Worm (Caenorhabditis elegans) whole organism, L1 larva: ENCODE data around the gene col-160.

Source experiments
- C16A3.4 ChIP-seq: fragments of 150-350 bp; optimal IDR thresholded peaks from 2 replicates; lab custom pipeline; 2014; ENCODE audit warnings: missing biosample characterization, missing genetic modification characterization
- alr-1 ChIP-seq: fragments of 200-800 bp; sonication (Bioruptor generic); optimal IDR thresholded peaks from 2 replicates; lab custom pipeline; 2018; ENCODE audit warnings: borderline replicate concordance, mild to moderate bottlenecking, missing genetic modification characterization, missing compliant biosample characterization
- aly-2 ChIP-seq: fragments of 150-350 bp; optimal IDR thresholded peaks from 2 replicates; lab custom pipeline; 2014; ENCODE audit warnings: missing biosample characterization, missing genetic modification characterization
- blmp-1 ChIP-seq: fragments of 150-350 bp; optimal IDR thresholded peaks from 2 replicates; lab custom pipeline; 2014; ENCODE audit warnings: missing biosample characterization, missing genetic modification characterization
- ceh-90 ChIP-seq: sonication (generic microtip); optimal IDR thresholded peaks from 2 replicates; lab custom pipeline; 2016; ENCODE audit warnings: missing genetic modification characterization, missing compliant biosample characterization
- dpl-1 ChIP-seq, 3 experiments: fragments of 150-350 bp in 2 of 3; sonication (generic microtip) in 1 of 3; optimal IDR thresholded peaks; 2 replicates each; lab custom pipeline; 2014 to 2017; ENCODE audit warnings: missing biosample characterization in 3 of 3, missing genetic modification characterization in 3 of 3, missing genetic modification reagents in 3 of 3
- dsc-1 ChIP-seq: sonication (generic microtip); optimal IDR thresholded peaks from 2 replicates; lab custom pipeline; 2016; ENCODE audit warnings: mild to moderate bottlenecking, missing genetic modification characterization, missing compliant biosample characterization
- efl-1 ChIP-seq, 4 experiments: fragments of 150-350 bp; optimal IDR thresholded peaks in 3 of 4; peaks in 1 of 4; 1 replicate in 1 of 4; 2 replicates in 3 of 4; lab custom pipeline; 2014; ENCODE audit warnings: missing biosample characterization in 2 of 4, missing genetic modification characterization in 2 of 4, missing genetic modification reagents in 2 of 4
- egl-13 ChIP-seq: sonication (generic microtip); optimal IDR thresholded peaks from 2 replicates; lab custom pipeline; 2016; ENCODE audit warnings: missing genotype, missing genetic modification reagents, missing genetic modification characterization, missing compliant biosample characterization
- elt-2 ChIP-seq: sonication (generic microtip); optimal IDR thresholded peaks from 2 replicates; lab custom pipeline; 2016; ENCODE audit warnings: missing genetic modification characterization, mild to moderate bottlenecking, inconsistent platforms, missing compliant biosample characterization, missing genetic modification reagents
- elt-3 ChIP-seq, 6 experiments: fragments of 150-350 bp in 1 of 6; sonication (generic microtip); optimal IDR thresholded peaks; 2 replicates each; lab custom pipeline; 2017 to 2018; ENCODE audit warnings: missing biosample characterization in 6 of 6, missing genetic modification characterization in 6 of 6, inconsistent platforms in 1 of 6
- fkh-10 ChIP-seq: sonication (generic microtip); optimal IDR thresholded peaks from 2 replicates; lab custom pipeline; 2017; ENCODE audit warnings: missing biosample characterization, missing genetic modification reagents, missing genetic modification characterization
- jun-1 ChIP-seq: fragments of 150-350 bp; optimal IDR thresholded peaks from 2 replicates; lab custom pipeline; 2014; ENCODE audit warnings: missing biosample characterization, missing genetic modification reagents, missing genetic modification characterization
- lin-13 ChIP-seq: fragments of 150-350 bp; optimal IDR thresholded peaks from 2 replicates; lab custom pipeline; 2014; ENCODE audit warnings: missing biosample characterization, missing genetic modification reagents, missing genetic modification characterization
- lin-14 ChIP-seq: fragments of 200-800 bp; sonication (Bioruptor generic); optimal IDR thresholded peaks from 2 replicates; lab custom pipeline; 2018; ENCODE audit warnings: mild to moderate bottlenecking, missing genetic modification characterization, moderate library complexity, missing compliant biosample characterization
- lin-15B ChIP-seq: fragments of 150-350 bp; sonication (generic microtip); optimal IDR thresholded peaks from 3 replicates; lab custom pipeline; 2014; ENCODE audit warnings: missing biosample characterization, missing genetic modification characterization
- lin-35 ChIP-seq, 2 experiments: fragments of 150-350 bp; optimal IDR thresholded peaks; 2 replicates each; lab custom pipeline; 2014; ENCODE audit warnings: missing biosample characterization in 2 of 2, missing genetic modification characterization in 2 of 2, missing genetic modification reagents in 2 of 2
- lin-39 ChIP-seq: fragments of 150-350 bp; optimal IDR thresholded peaks from 2 replicates; lab custom pipeline; 2014; ENCODE audit warnings: missing biosample characterization, missing genetic modification reagents, missing genetic modification characterization
- lsy-2 ChIP-seq, 2 experiments: fragments of 150-350 bp; optimal IDR thresholded peaks; 2 replicates each; lab custom pipeline; 2014; ENCODE audit warnings: missing biosample characterization in 2 of 2, missing genetic modification characterization in 2 of 2
- mab-9 ChIP-seq: fragments of 200-800 bp; sonication (Bioruptor generic); IDR thresholded peaks from 2 replicates; pipeline ENCODE4 v1.3.6; 2022; ENCODE audit warnings: missing genetic modification reagents, missing genetic modification characterization, missing compliant biosample characterization
- nhr-11 ChIP-seq: fragments of 150-350 bp; optimal IDR thresholded peaks from 2 replicates; lab custom pipeline; 2014; ENCODE audit warnings: missing biosample characterization, missing genetic modification characterization
- nhr-12 ChIP-seq: sonication (generic microtip); optimal IDR thresholded peaks from 2 replicates; lab custom pipeline; 2017; ENCODE audit warnings: missing biosample characterization, missing genetic modification characterization
- nhr-19 ChIP-seq: fragments of 200-800 bp; sonication (Bioruptor generic); conservative IDR thresholded peaks from 2 replicates; pipeline ENCODE4 v1.3.6; 2022; ENCODE audit warnings: missing genetic modification characterization, missing compliant biosample characterization
- nhr-20 ChIP-seq: sonication (generic microtip); optimal IDR thresholded peaks from 2 replicates; lab custom pipeline; 2016; ENCODE audit warnings: mild to moderate bottlenecking, missing genetic modification characterization, missing compliant biosample characterization
- nhr-47 ChIP-seq: sonication (generic microtip); optimal IDR thresholded peaks from 2 replicates; lab custom pipeline; 2016; ENCODE audit warnings: mild to moderate bottlenecking, missing genetic modification characterization, moderate library complexity, missing compliant biosample characterization
- nhr-85 ChIP-seq: sonication (generic microtip); peaks from one replicate; lab custom pipeline; 2016; ENCODE audit warnings: missing genetic modification characterization, inconsistent platforms, missing compliant biosample characterization
- nhr-90 ChIP-seq: sonication (generic microtip); optimal IDR thresholded peaks from 2 replicates; lab custom pipeline; 2016; ENCODE audit warnings: mild to moderate bottlenecking, missing genetic modification characterization, missing compliant biosample characterization; ENCODE audit not compliant: poor library complexity
- pag-3 ChIP-seq: sonication (generic microtip); optimal IDR thresholded peaks from 2 replicates; lab custom pipeline; 2017; ENCODE audit warnings: missing genetic modification characterization, mild to moderate bottlenecking, missing compliant biosample characterization, antibody characterized with exemption, borderline replicate concordance; ENCODE audit not compliant: insufficient read depth
- pax-3 ChIP-seq: fragments of 200-800 bp; sonication (Bioruptor generic); optimal IDR thresholded peaks from 2 replicates; lab custom pipeline; 2018; ENCODE audit warnings: mild to moderate bottlenecking, missing genetic modification characterization, moderate library complexity, missing compliant biosample characterization
- rnt-1 ChIP-seq: sonication (generic microtip); optimal IDR thresholded peaks from 2 replicates; lab custom pipeline; 2016; ENCODE audit warnings: mild to moderate bottlenecking, missing genetic modification characterization, moderate library complexity, missing compliant biosample characterization
- skn-1 ChIP-seq: fragments of 150-350 bp; optimal IDR thresholded peaks from 2 replicates; lab custom pipeline; 2014; ENCODE audit warnings: missing biosample characterization, missing genetic modification characterization
- snpc-4 ChIP-seq: fragments of 150-350 bp; optimal IDR thresholded peaks from 2 replicates; lab custom pipeline; 2014; ENCODE audit warnings: missing biosample characterization, missing genetic modification characterization
- snu-23 ChIP-seq: sonication (generic microtip); optimal IDR thresholded peaks from 2 replicates; lab custom pipeline; 2016; ENCODE audit warnings: missing genetic modification characterization, missing compliant biosample characterization
- sox-4 ChIP-seq: sonication (generic microtip); optimal IDR thresholded peaks from 2 replicates; lab custom pipeline; 2016; ENCODE audit warnings: missing genetic modification characterization, missing compliant biosample characterization
- sup-37 ChIP-seq: fragments of 200-800 bp; sonication (Bioruptor generic); optimal IDR thresholded peaks from 2 replicates; lab custom pipeline; 2018; ENCODE audit warnings: mild to moderate bottlenecking, missing genetic modification characterization, missing compliant biosample characterization
- swsn-7 ChIP-seq: sonication (generic microtip); optimal IDR thresholded peaks from 2 replicates; lab custom pipeline; 2016; ENCODE audit warnings: missing genetic modification characterization, missing compliant biosample characterization
- unc-130 ChIP-seq: fragments of 150-350 bp; optimal IDR thresholded peaks from 2 replicates; lab custom pipeline; 2017; ENCODE audit warnings: missing biosample characterization, missing genetic modification characterization, inconsistent platforms
- unc-62 ChIP-seq: fragments of 150-350 bp; optimal IDR thresholded peaks from 2 replicates; lab custom pipeline; 2014; ENCODE audit warnings: missing biosample characterization, missing genetic modification reagents, missing genetic modification characterization
- unc-86 ChIP-seq: sonication (generic microtip); optimal IDR thresholded peaks from 2 replicates; lab custom pipeline; 2016; ENCODE audit warnings: missing genetic modification characterization, missing compliant biosample characterization
- xbp-1 ChIP-seq: sonication (generic microtip); optimal IDR thresholded peaks from 2 replicates; lab custom pipeline; 2016; ENCODE audit warnings: missing genetic modification characterization, missing compliant biosample characterization
- ztf-11 ChIP-seq, 2 experiments: sonication (generic microtip); optimal IDR thresholded peaks; 2 replicates each; lab custom pipeline; 2016 to 2017; ENCODE audit warnings: missing genetic modification characterization in 2 of 2, missing biosample characterization in 1 of 2, missing compliant biosample characterization in 1 of 2

Gene col-160

ce11 chrV:13181450-13181849 is 20.5 kb downstream of the col-160 start:
- no peak for TF ChIP-seq efl-1 (optimal IDR thresholded peaks at IDR 0.05; lab: Kevin White, UChicago)
- TF ChIP-seq efl-1 (GFP tag; optimal IDR thresholded peaks at IDR 0.05 in 1 of 2; lab: Kevin White, UChicago), result peak in 1 of 2 experiments; percentile 91
- TF ChIP-seq sox-4 (tag; lab: Kevin White, UChicago), result no peak

- TF ChIP-seq elt-2 (tag; lab: Kevin White, UChicago) (no peak), lin-14 (GFP tag; lab: Kevin White, UChicago) (no peak), aly-2 (tag; lab: Kevin White, UChicago) (no peak), nhr-90 (tag; lab: Kevin White, UChicago) (no peak), lin-39 (tag; lab: Kevin White, UChicago) (no peak), skn-1 (tag; lab: Kevin White, UChicago) (no peak), pax-3 (tag; lab: Kevin White, UChicago) (no peak), efl-1 (optimal IDR thresholded peaks at IDR 0.05; lab: Kevin White, UChicago) (no peak), efl-1 (GFP tag; optimal IDR thresholded peaks at IDR 0.05 in 1 of 2; lab: Kevin White, UChicago) (peak in 1 of 2 experiments; percentile 37), sup-37 (GFP tag; lab: Kevin White, UChicago) (no peak)
These were observed 21.9 kb downstream of the col-160 start, which contains the start of gene cni-1 for ce11 chrV:13179986-13180591. Gene cni-1, plus strand, starts transcription at chrV:13180330.

- TF ChIP-seq nhr-19 (GFP tag; lab: Robert Waterston, UW) (no peak), nhr-11 (tag; lab: Kevin White, UChicago) (no peak)
These were observed 25.2 kb downstream of the col-160 start for ce11 chrV:13176814-13177213.

ce11 chrV:13176117-13176753 is 25.8 kb downstream of the col-160 start, which contains the start of gene him-17:
Gene him-17, plus strand, starts transcription at chrV:13176711.
- peak; percentile 48 for TF ChIP-seq nhr-90 (tag; lab: Kevin White, UChicago)
- peak in 2 of 3 experiments; percentile 33 to 69 for TF ChIP-seq dpl-1 (GFP tag; optimal IDR thresholded peaks at IDR 0.05; lab: Kevin White, UChicago)
- TF ChIP-seq xbp-1 (tag; lab: Kevin White, UChicago), result peak; percentile 50
- TF ChIP-seq unc-86 (tag; lab: Kevin White, UChicago), result peak; percentile 27
- TF ChIP-seq rnt-1 (tag; lab: Kevin White, UChicago), result peak; percentile 63
- no peak for TF ChIP-seq sox-4 (tag; lab: Kevin White, UChicago)
- no peak for TF ChIP-seq pag-3 (tag; lab: Kevin White, UChicago)
- TF ChIP-seq ceh-90 (tag; lab: Kevin White, UChicago), result no peak
- no peak for TF ChIP-seq unc-62
- TF ChIP-seq efl-1 (optimal IDR thresholded peaks at IDR 0.05; lab: Kevin White, UChicago), result peak; percentile 7 to 50
- TF ChIP-seq efl-1 (GFP tag; optimal IDR thresholded peaks at IDR 0.05 in 1 of 2; lab: Kevin White, UChicago), result peak; percentile 33 to 93
- peak in 1 of 6 experiments; percentile 51 for TF ChIP-seq elt-3 (tag; optimal IDR thresholded peaks at IDR 0.05; lab: Kevin White, UChicago)
- no peak for TF ChIP-seq nhr-12 (tag; lab: Kevin White, UChicago)
- peak; percentile 79 for TF ChIP-seq nhr-85 (tag; lab: Kevin White, UChicago)
- peak; percentile 61 for TF ChIP-seq snpc-4 (tag; lab: Kevin White, UChicago)
- peak; percentile 59 for TF ChIP-seq nhr-47 (tag; lab: Kevin White, UChicago)
- TF ChIP-seq egl-13 (tag; lab: Kevin White, UChicago), result peak; percentile 23
- TF ChIP-seq lsy-2 (tag; optimal IDR thresholded peaks at IDR 0.05; lab: Kevin White, UChicago), result peak; percentile 33 to 45
- peak in 1 of 2 experiments; percentile 42 for TF ChIP-seq ztf-11 (tag; optimal IDR thresholded peaks at IDR 0.05; lab: Kevin White, UChicago)
- peak; percentile 55 for TF ChIP-seq dsc-1 (tag; lab: Kevin White, UChicago)
- TF ChIP-seq pax-3 (tag; lab: Kevin White, UChicago), result peak; percentile 24
- peak; percentile 50 for TF ChIP-seq C16A3.4 (tag; lab: Kevin White, UChicago)
- peak; percentile 72 for TF ChIP-seq unc-130 (tag; lab: Kevin White, UChicago)
- peak; percentile 70 for TF ChIP-seq swsn-7 (tag; lab: Kevin White, UChicago)
- TF ChIP-seq lin-35 (GFP tag; optimal IDR thresholded peaks at IDR 0.05; lab: Kevin White, UChicago), result peak; percentile 9 to 28
- peak; percentile 47 for TF ChIP-seq snu-23
- TF ChIP-seq nhr-11 (tag; lab: Kevin White, UChicago), result peak; percentile 2
- peak; percentile 36 for TF ChIP-seq elt-2 (tag; lab: Kevin White, UChicago)
- peak; percentile 19 for TF ChIP-seq jun-1 (tag; lab: Kevin White, UChicago)
- no peak for TF ChIP-seq alr-1 (tag; lab: Kevin White, UChicago)
- TF ChIP-seq lin-13 (GFP tag; lab: Kevin White, UChicago), result peak; percentile 23
- peak; percentile 52 for TF ChIP-seq blmp-1 (tag; lab: Kevin White, UChicago)
- no peak for TF ChIP-seq lin-15B (tag; lab: Kevin White, UChicago)
- TF ChIP-seq fkh-10 (GFP tag; lab: Kevin White, UChicago), result no peak
- peak; percentile 64 for TF ChIP-seq nhr-20 (tag; lab: Kevin White, UChicago)
- TF ChIP-seq skn-1 (tag; lab: Kevin White, UChicago), result peak; percentile 55
- no peak for TF ChIP-seq mab-9
